Fruit fly (Drosophila melanogaster) whole organism, embryonic: ENCODE data around the gene CG5021.

Experiments
- Adf1 ChIP-seq: fragments of 200-800 bp; sonication (Bioruptor generic); IDR thresholded peaks from 2 replicates; pipeline ENCODE4 v1.3.6; 2022; ENCODE audit warnings: missing biosample characterization, missing genetic modification characterization
- B-H2 ChIP-seq: fragments of 200-800 bp; sonication (Bioruptor generic); optimal IDR thresholded peaks from 2 replicates; lab custom pipeline; 2018; ENCODE audit warnings: missing biosample characterization, mild to moderate bottlenecking, missing genetic modification characterization
- CG11560 ChIP-seq: fragments of 200-800 bp; sonication (Bioruptor generic); IDR thresholded peaks from 3 replicates; pipeline ENCODE4 v1.3.6; 2022; ENCODE audit warnings: missing biosample characterization, missing genetic modification characterization
- CG13287 ChIP-seq: fragments of 200-800 bp; sonication (Bioruptor generic); IDR thresholded peaks from 2 replicates; pipeline ENCODE4 v1.3.6; 2022; ENCODE audit warnings: missing biosample characterization, missing genetic modification characterization; ENCODE audit not compliant: partially characterized antibody
- CG15514 ChIP-seq: fragments of 200-800 bp; sonication (Bioruptor generic); optimal IDR thresholded peaks from 3 replicates; lab custom pipeline; 2017; ENCODE audit warnings: missing biosample characterization, missing genetic modification characterization, mild to moderate bottlenecking, moderate library complexity, missing genetic modification reagents
- CG1602 ChIP-seq: fragments of 200-800 bp; sonication (Bioruptor generic); optimal IDR thresholded peaks from 3 replicates; lab custom pipeline; 2016; ENCODE audit warnings: missing biosample characterization, missing genetic modification characterization
- CG16815 ChIP-seq: fragments of 200-800 bp; sonication (Bioruptor generic); optimal IDR thresholded peaks from 3 replicates; lab custom pipeline; 2017; ENCODE audit warnings: missing biosample characterization, mild to moderate bottlenecking, missing genetic modification characterization
- CG17328 ChIP-seq: fragments of 200-800 bp; sonication (Bioruptor generic); IDR thresholded peaks from 2 replicates; pipeline ENCODE4 v1.3.6; 2022; ENCODE audit warnings: missing biosample characterization, missing genetic modification characterization
- CG17359 ChIP-seq: fragments of 200-800 bp; sonication (Bioruptor generic); optimal IDR thresholded peaks from 3 replicates; lab custom pipeline; 2018; ENCODE audit warnings: missing biosample characterization, mild to moderate bottlenecking, missing genetic modification characterization, moderate library complexity
- CG1792 ChIP-seq: fragments of 200-800 bp; sonication (Bioruptor generic); optimal IDR thresholded peaks from 2 replicates; lab custom pipeline; 2016; ENCODE audit warnings: missing biosample characterization, missing genetic modification characterization
- CG18262 ChIP-seq: fragments of 200-800 bp; optimal IDR thresholded peaks from 3 replicates; lab custom pipeline; 2019; ENCODE audit warnings: missing biosample characterization, mild to moderate bottlenecking, missing genetic modification characterization, moderate library complexity
- CG6765 ChIP-seq: fragments of 200-800 bp; sonication (Bioruptor generic); optimal IDR thresholded peaks from 3 replicates; lab custom pipeline; 2017; ENCODE audit warnings: missing biosample characterization, mild to moderate bottlenecking, missing genetic modification characterization
- CG7271 ChIP-seq: fragments of 200-800 bp; sonication (Bioruptor generic); optimal IDR thresholded peaks from 2 replicates; lab custom pipeline; 2018; ENCODE audit warnings: missing biosample characterization, mild to moderate bottlenecking, missing genetic modification characterization, moderate library complexity
- CG7556 ChIP-seq: fragments of 200-800 bp; sonication (Bioruptor generic); optimal IDR thresholded peaks from 2 replicates; lab custom pipeline; 2017; ENCODE audit warnings: missing biosample characterization, mild to moderate bottlenecking, missing genetic modification characterization
- CG7839 ChIP-seq: fragments of 200-800 bp; sonication (Bioruptor generic); optimal IDR thresholded peaks from 3 replicates; lab custom pipeline; 2018; ENCODE audit warnings: missing biosample characterization, mild to moderate bottlenecking, missing genetic modification characterization, moderate library complexity
- CG8478 ChIP-seq: fragments of >200 bp; optimal IDR thresholded peaks from 2 replicates; lab custom pipeline; 2018
- CG9437 ChIP-seq: fragments of 200-800 bp; sonication (Bioruptor generic); optimal IDR thresholded peaks from 2 replicates; lab custom pipeline; 2018; ENCODE audit warnings: missing biosample characterization, mild to moderate bottlenecking, missing genetic modification characterization
- CkIIα-i1 ChIP-seq: fragments of 200-800 bp; sonication (Bioruptor generic); IDR thresholded peaks from 2 replicates; pipeline ENCODE4 v1.3.6; 2022; ENCODE audit warnings: missing biosample characterization, missing genetic modification characterization
- Dip2 ChIP-seq: fragments of 200-800 bp; sonication (Bioruptor generic); IDR thresholded peaks from 2 replicates; pipeline ENCODE4 v1.3.6; 2022; ENCODE audit warnings: missing biosample characterization, missing genetic modification characterization
- GATAe ChIP-seq: fragments of 200-800 bp; sonication (Bioruptor generic); conservative IDR thresholded peaks from 2 replicates; pipeline ENCODE4 v1.3.6; 2022; ENCODE audit warnings: missing biosample characterization, missing genetic modification characterization
- HmgZ ChIP-seq: fragments of 200-800 bp; sonication (Bioruptor generic); optimal IDR thresholded peaks from 2 replicates; lab custom pipeline; 2018; ENCODE audit warnings: missing biosample characterization, mild to moderate bottlenecking, missing genetic modification characterization
- Hr39 ChIP-seq: fragments of >200 bp; optimal IDR thresholded peaks from 2 replicates; lab custom pipeline; 2017
- Meics ChIP-seq: fragments of 200-800 bp; sonication (Bioruptor generic); optimal IDR thresholded peaks from 2 replicates; lab custom pipeline; 2017; ENCODE audit warnings: missing biosample characterization, mild to moderate bottlenecking, missing genetic modification characterization
- Neu2 ChIP-seq: fragments of 200-800 bp; sonication (Bioruptor generic); optimal IDR thresholded peaks from 3 replicates; lab custom pipeline; 2016; ENCODE audit warnings: missing biosample characterization, missing genetic modification characterization, borderline replicate concordance
- Nf-YB ChIP-seq: fragments of 200-800 bp; sonication (Bioruptor generic); optimal IDR thresholded peaks from 3 replicates; lab custom pipeline; 2019; ENCODE audit warnings: missing biosample characterization, mild to moderate bottlenecking, missing genetic modification characterization, moderate library complexity
- NfI ChIP-seq: fragments of 200-800 bp; sonication (Bioruptor generic); optimal IDR thresholded peaks from 3 replicates; lab custom pipeline; 2018; ENCODE audit warnings: missing biosample characterization, mild to moderate bottlenecking, missing genetic modification characterization, moderate library complexity
- Pdp1 ChIP-seq, 2 experiments: fragments of 200-800 bp; sonication (Bioruptor generic); optimal IDR thresholded peaks; 3 replicates each; lab custom pipeline; 2016; ENCODE audit warnings: missing biosample characterization in 2 of 2, missing genetic modification characterization in 2 of 2, mild to moderate bottlenecking in 1 of 2, moderate library complexity in 1 of 2
- Scr ChIP-seq: fragments of 200-800 bp; sonication (Bioruptor generic); IDR thresholded peaks from 2 replicates; pipeline ENCODE4 v1.3.6; 2022; ENCODE audit warnings: missing biosample characterization, missing genetic modification characterization; ENCODE audit not compliant: partially characterized antibody
- Six4 ChIP-seq: fragments of 200-800 bp; sonication (Bioruptor generic); optimal IDR thresholded peaks from 2 replicates; lab custom pipeline; 2016; ENCODE audit warnings: missing biosample characterization, missing genetic modification characterization
- amos ChIP-seq: fragments of 200-800 bp; sonication (Bioruptor generic); IDR thresholded peaks from 2 replicates; pipeline ENCODE4 v1.3.6; 2022; ENCODE audit warnings: missing biosample characterization, missing genetic modification characterization; ENCODE audit not compliant: partially characterized antibody
- ase ChIP-seq: fragments of 200-800 bp; sonication (Bioruptor generic); IDR thresholded peaks from 3 replicates; pipeline ENCODE4 v1.3.6; 2022; ENCODE audit warnings: missing biosample characterization, missing genetic modification characterization
- crp ChIP-seq, 2 experiments: fragments of 200-800 bp; sonication (Bioruptor generic); optimal IDR thresholded peaks; 2 replicates in 1 of 2; 3 replicates in 1 of 2; lab custom pipeline; 2017; ENCODE audit warnings: missing biosample characterization in 2 of 2, missing genetic modification characterization in 2 of 2, mild to moderate bottlenecking in 1 of 2, moderate library complexity in 1 of 2
- disco-r ChIP-seq: fragments of 200-800 bp; sonication (Bioruptor generic); optimal IDR thresholded peaks from 2 replicates; lab custom pipeline; 2016; ENCODE audit warnings: missing biosample characterization, missing genetic modification characterization
- dpn ChIP-seq, 2 experiments: fragments of 200-800 bp; sonication (Bioruptor generic); optimal IDR thresholded peaks; 3 replicates each; lab custom pipeline; 2016; ENCODE audit warnings: missing biosample characterization in 2 of 2, missing genetic modification characterization in 2 of 2
- gem ChIP-seq: fragments of 200-800 bp; sonication (Bioruptor generic); optimal IDR thresholded peaks from 2 replicates; lab custom pipeline; 2019; ENCODE audit warnings: missing biosample characterization, mild to moderate bottlenecking, missing genetic modification characterization, moderate library complexity
- lbe ChIP-seq: fragments of 200-800 bp; sonication (Bioruptor generic); optimal IDR thresholded peaks from 2 replicates; lab custom pipeline; 2016; ENCODE audit warnings: missing biosample characterization, mild to moderate bottlenecking, missing genetic modification characterization
- lmd ChIP-seq: fragments of 200-800 bp; sonication (Bioruptor generic); IDR thresholded peaks from 2 replicates; pipeline ENCODE4 v1.3.6; 2022; ENCODE audit warnings: missing biosample characterization, missing genetic modification characterization
- mirr ChIP-seq: fragments of 200-800 bp; sonication (Bioruptor generic); optimal IDR thresholded peaks from 3 replicates; lab custom pipeline; 2018; ENCODE audit warnings: missing biosample characterization, mild to moderate bottlenecking, missing genetic modification characterization
- peb ChIP-seq: fragments of 200-800 bp; sonication (Bioruptor generic); IDR thresholded peaks from 2 replicates; pipeline ENCODE4 v1.3.6; 2022; ENCODE audit warnings: missing biosample characterization, missing genetic modification characterization
- pho ChIP-seq: fragments of 200-800 bp; sonication (Bioruptor generic); optimal IDR thresholded peaks from 2 replicates; lab custom pipeline; 2016; ENCODE audit warnings: missing biosample characterization, missing genetic modification characterization
- pnt ChIP-seq: fragments of 200-800 bp; sonication (Bioruptor generic); optimal IDR thresholded peaks from 3 replicates; lab custom pipeline; 2016; ENCODE audit warnings: missing biosample characterization, missing genetic modification characterization
- pum ChIP-seq: fragments of 200-800 bp; sonication (Bioruptor generic); optimal IDR thresholded peaks from 2 replicates; lab custom pipeline; 2016; ENCODE audit warnings: missing biosample characterization, missing genetic modification characterization
- rib ChIP-seq: fragments of 200-800 bp; sonication (Bioruptor generic); IDR thresholded peaks from 2 replicates; pipeline ENCODE4 v1.3.6; 2022; ENCODE audit warnings: missing biosample characterization, missing genetic modification characterization
- ro ChIP-seq: fragments of 200-800 bp; sonication (Bioruptor generic); IDR thresholded peaks from 2 replicates; pipeline ENCODE4 v1.3.6; 2022; ENCODE audit warnings: missing biosample characterization, missing genetic modification characterization
- sd ChIP-seq: fragments of 200-800 bp; sonication (Bioruptor generic); optimal IDR thresholded peaks from 3 replicates; lab custom pipeline; 2018; ENCODE audit warnings: missing biosample characterization, mild to moderate bottlenecking, missing genetic modification characterization, moderate library complexity
- stc ChIP-seq: fragments of 200-800 bp; sonication (Bioruptor generic); IDR thresholded peaks from 2 replicates; pipeline ENCODE4 v1.3.6; 2022; ENCODE audit warnings: missing biosample characterization, missing genetic modification characterization
- usp ChIP-seq: fragments of >200 bp; optimal IDR thresholded peaks from 2 replicates; lab custom pipeline; 2017; ENCODE audit warnings: missing biosample characterization, missing genetic modification characterization
- wor ChIP-seq: fragments of 200-800 bp; sonication (Bioruptor generic); IDR thresholded peaks from 2 replicates; pipeline ENCODE4 v1.3.6; 2022; ENCODE audit warnings: missing biosample characterization, missing genetic modification characterization
- z ChIP-seq: fragments of 200-800 bp; sonication (Bioruptor generic); IDR thresholded peaks from 3 replicates; pipeline ENCODE4 v1.3.6; 2022; ENCODE audit warnings: missing biosample characterization, missing genetic modification characterization

The CG5021 gene

dm6 chr3L:8974478-8975477, 8.1 kb downstream of the CG5021 start, which contains the start of the genes pix and Srp68 (continued):
- TF ChIP-seq Dip2 (no peak), amos (GFP tag; lab: Robert Waterston, UW) (peak; percentile 69), CG8478 (no peak), Six4 (GFP tag; lab: Kevin White, UChicago) (peak; percentile 15), CG1602 (GFP tag; lab: Kevin White, UChicago) (peak; percentile 53), CG11560 (no peak), pnt (GFP tag; lab: Kevin White, UChicago) (no peak), Neu2 (GFP tag; lab: Kevin White, UChicago) (no peak), CkIIα-i1 (GFP tag; lab: Robert Waterston, UW) (no peak), crp (GFP tag; optimal IDR thresholded peaks at IDR 0.05; lab: Kevin White, UChicago) (peak in 1 of 2 experiments; percentile 36), peb (GFP tag; lab: Robert Waterston, UW) (no peak), CG13287 (GFP tag; lab: Robert Waterston, UW) (peak; percentile 85), CG7839 (tag; lab: Kevin White, UChicago) (peak; percentile 41), CG17328 (GFP tag; lab: Robert Waterston, UW) (no peak), NfI (GFP tag; lab: Kevin White, UChicago) (peak; percentile 68), CG7556 (GFP tag; lab: Kevin White, UChicago) (peak; percentile 45), Adf1 (GFP tag; lab: Robert Waterston, UW) (no peak), CG17359 (tag; lab: Kevin White, UChicago) (peak; percentile 27), lbe (GFP tag; lab: Kevin White, UChicago) (peak; percentile 51), CG15514 (GFP tag; lab: Kevin White, UChicago) (peak; percentile 32), rib (GFP tag; lab: Robert Waterston, UW) (no peak), dpn (GFP tag; optimal IDR thresholded peaks at IDR 0.05; lab: Kevin White, UChicago) (peak; percentile 44 to 63), ro (GFP tag; lab: Robert Waterston, UW) (no peak), sd (tag; lab: Kevin White, UChicago) (no peak), z (no peak), CG16815 (GFP tag; lab: Kevin White, UChicago) (peak; percentile 47), Meics (no peak), usp (GFP tag; lab: Kevin White, UChicago) (no peak), ase (no peak), CG18262 (peak; percentile 79), Nf-YB (GFP tag; lab: Kevin White, UChicago) (no peak), CG9437 (GFP tag; lab: Kevin White, UChicago) (peak; percentile 62), CG7271 (tag; lab: Kevin White, UChicago) (no peak), mirr (no peak), gem (tag; lab: Kevin White, UChicago) (no peak), HmgZ (peak; percentile 43), Pdp1 (GFP tag; optimal IDR thresholded peaks at IDR 0.05; lab: Kevin White, UChicago) (peak; percentile 46 to 68), pho (GFP tag; lab: Kevin White, UChicago) (peak; percentile 54), pum (GFP tag; lab: Kevin White, UChicago) (peak; percentile 9), lmd (GFP tag; lab: Robert Waterston, UW) (peak; percentile 46), wor (GFP tag; lab: Robert Waterston, UW) (no peak), GATAe (no peak), stc (GFP tag; lab: Robert Waterston, UW) (no peak), Scr (GFP tag; lab: Robert Waterston, UW) (peak; percentile 93), CG6765 (GFP tag; lab: Kevin White, UChicago) (peak; percentile 71), disco-r (peak; percentile 7), B-H2 (GFP tag; lab: Kevin White, UChicago) (peak; percentile 34), CG1792 (GFP tag; lab: Kevin White, UChicago) (no peak), Hr39 (no peak)
